Worm (Caenorhabditis elegans) whole organism, L4 larva: Measurements from ENCODE around the gene Y48B6A.1.

Source experiments
- Y75B8A.6 ChIP-seq: fragments of 200-800 bp; sonication (Bioruptor generic); IDR thresholded peaks from 2 replicates; pipeline ENCODE4 v1.3.6; 2022; ENCODE audit warnings: missing genetic modification reagents, missing genetic modification characterization, missing compliant biosample characterization
- aha-1 ChIP-seq: fragments of 150-350 bp; peaks from one replicate; lab custom pipeline; 2014; ENCODE audit warnings: missing biosample characterization, missing genetic modification characterization
- aly-2 ChIP-seq: sonication (generic microtip); optimal IDR thresholded peaks from 2 replicates; lab custom pipeline; 2018; ENCODE audit warnings: missing biosample characterization, missing genetic modification characterization
- arid-1 ChIP-seq: fragments of 200-800 bp; sonication (Bioruptor generic); conservative IDR thresholded peaks from 2 replicates; pipeline ENCODE4 v1.3.6; 2022; ENCODE audit warnings: missing genetic modification reagents, missing genetic modification characterization, missing compliant biosample characterization
- ceh-20 ChIP-seq: fragments of 200-800 bp; sonication (Bioruptor generic); IDR thresholded peaks from 2 replicates; pipeline ENCODE4 v1.3.6; 2022; ENCODE audit warnings: missing genetic modification reagents, missing genetic modification characterization, missing compliant biosample characterization
- ceh-44 ChIP-seq: fragments of 200-800 bp; sonication (Bioruptor generic); IDR thresholded peaks from 2 replicates; pipeline ENCODE4 v1.3.6; 2022; ENCODE audit warnings: missing genetic modification reagents, missing genetic modification characterization, missing compliant biosample characterization
- cey-2 ChIP-seq: sonication (generic microtip); optimal IDR thresholded peaks from 3 replicates; lab custom pipeline; 2017; ENCODE audit warnings: missing genetic modification characterization, mild to moderate bottlenecking, missing compliant biosample characterization, antibody characterized with exemption, borderline replicate concordance; ENCODE audit not compliant: insufficient read depth
- daf-12 ChIP-seq: fragments of 150-350 bp; optimal IDR thresholded peaks from 2 replicates; lab custom pipeline; 2014; ENCODE audit warnings: missing biosample characterization, missing genetic modification reagents, missing genetic modification characterization
- dmd-6 ChIP-seq: fragments of 200-800 bp; sonication (Bioruptor generic); IDR thresholded peaks from 2 replicates; pipeline ENCODE4 v1.3.6; 2022; ENCODE audit warnings: missing genetic modification reagents, missing genetic modification characterization, missing compliant biosample characterization
- dmd-8 ChIP-seq: fragments of 200-800 bp; sonication (Bioruptor generic); IDR thresholded peaks from 2 replicates; pipeline ENCODE4 v1.3.6; 2022; ENCODE audit warnings: missing genetic modification characterization, missing compliant biosample characterization
- dmd-9 ChIP-seq: fragments of 200-800 bp; sonication (Bioruptor generic); IDR thresholded peaks from 2 replicates; pipeline ENCODE4 v1.3.6; 2022; ENCODE audit warnings: missing genetic modification reagents, missing genetic modification characterization, missing compliant biosample characterization
- dpl-1 ChIP-seq: fragments of 150-350 bp; optimal IDR thresholded peaks from 2 replicates; lab custom pipeline; 2014; ENCODE audit warnings: missing biosample characterization, missing genetic modification reagents, missing genetic modification characterization
- hif-1 ChIP-seq, 2 experiments: sonication (generic microtip); optimal IDR thresholded peaks; 2 replicates each; lab custom pipeline; 2016 to 2017; ENCODE audit warnings: missing compliant biosample characterization in 2 of 2, missing genetic modification characterization in 2 of 2, missing genetic modification reagents in 2 of 2, missing genotype in 2 of 2, mild to moderate bottlenecking in 1 of 2
- hlh-30 ChIP-seq: sonication (generic microtip); optimal IDR thresholded peaks from 2 replicates; lab custom pipeline; 2017; ENCODE audit warnings: antibody characterized with exemption, mild to moderate bottlenecking, missing genetic modification characterization, missing compliant biosample characterization; ENCODE audit not compliant: insufficient read depth
- lim-7 ChIP-seq: fragments of 200-800 bp; sonication (Bioruptor generic); IDR thresholded peaks from 2 replicates; pipeline ENCODE4 v1.3.6; 2022; ENCODE audit warnings: missing genetic modification characterization, missing compliant biosample characterization
- lin-15B ChIP-seq: fragments of 150-350 bp; sonication (generic microtip); optimal IDR thresholded peaks from 3 replicates; lab custom pipeline; 2014; ENCODE audit warnings: missing biosample characterization, missing genetic modification characterization
- lin-29 ChIP-seq: fragments of 200-800 bp; sonication (Bioruptor generic); IDR thresholded peaks from 2 replicates; pipeline ENCODE4 v1.3.6; 2022; ENCODE audit warnings: missing genetic modification reagents, missing genetic modification characterization, missing compliant biosample characterization
- mdt-29 ChIP-seq: fragments of 200-800 bp; sonication (Bioruptor generic); IDR thresholded peaks from 2 replicates; pipeline ENCODE4 v1.3.6; 2022; ENCODE audit warnings: missing genetic modification reagents, missing genetic modification characterization, missing compliant biosample characterization
- mes-2 ChIP-seq: sonication (generic microtip); optimal IDR thresholded peaks from 2 replicates; lab custom pipeline; 2016; ENCODE audit warnings: missing genotype, mild to moderate bottlenecking, missing genetic modification characterization, missing compliant biosample characterization; ENCODE audit not compliant: poor library complexity, severe bottlenecking
- nhr-10 ChIP-seq: fragments of 150-350 bp; optimal IDR thresholded peaks from 2 replicates; lab custom pipeline; 2014; ENCODE audit warnings: missing biosample characterization, missing genetic modification characterization
- pha-4 ChIP-seq, 2 experiments: fragments of 150-350 bp in 1 of 2; fragments of 200-800 bp in 1 of 2; sonication (Bioruptor generic) in 1 of 2; IDR thresholded peaks in 1 of 2; optimal IDR thresholded peaks in 1 of 2; 2 replicates each; pipeline versions ENCODE4 v1.3.6 to Lab custom; 2014 to 2022; ENCODE audit warnings: missing genetic modification characterization in 2 of 2, missing genetic modification reagents in 2 of 2, missing biosample characterization in 1 of 2, missing compliant biosample characterization in 1 of 2
- php-3 ChIP-seq: fragments of 200-800 bp; sonication (Bioruptor generic); IDR thresholded peaks from 2 replicates; pipeline ENCODE4 v1.3.6; 2022; ENCODE audit warnings: missing genetic modification reagents, missing genetic modification characterization, missing compliant biosample characterization
- set-16 ChIP-seq: fragments of 200-800 bp; sonication (Bioruptor generic); IDR thresholded peaks from 2 replicates; pipeline ENCODE4 v1.3.6; 2022; ENCODE audit warnings: missing genetic modification reagents, missing genetic modification characterization, missing compliant biosample characterization
- spr-3 ChIP-seq: fragments of 200-800 bp; sonication (Bioruptor generic); optimal IDR thresholded peaks from 2 replicates; lab custom pipeline; 2018; ENCODE audit warnings: mild to moderate bottlenecking, missing genetic modification characterization, missing compliant biosample characterization
- tag-97 ChIP-seq: fragments of 200-800 bp; sonication (Bioruptor generic); IDR thresholded peaks from 2 replicates; pipeline ENCODE4 v1.3.6; 2022; ENCODE audit warnings: missing genetic modification characterization, missing compliant biosample characterization
- unc-130 ChIP-seq: sonication (generic microtip); optimal IDR thresholded peaks from 2 replicates; lab custom pipeline; 2016; ENCODE audit warnings: missing genetic modification reagents, missing genetic modification characterization, missing compliant biosample characterization
- unc-62 ChIP-seq, 3 experiments: fragments of 150-350 bp in 1 of 3; sonication (generic microtip); optimal IDR thresholded peaks in 2 of 3; peaks in 1 of 3; 1 replicate in 1 of 3; 2 replicates in 2 of 3; lab custom pipeline; 2014 to 2017; ENCODE audit warnings: missing biosample characterization in 3 of 3, missing genetic modification characterization in 3 of 3, missing genetic modification reagents in 3 of 3, missing genotype in 1 of 3
- vab-7 ChIP-seq: fragments of 200-800 bp; sonication (Bioruptor generic); IDR thresholded peaks from 2 replicates; pipeline ENCODE4 v1.3.6; 2022; ENCODE audit warnings: missing genetic modification reagents, missing genetic modification characterization, missing compliant biosample characterization
- zip-2 ChIP-seq: fragments of 150-350 bp; optimal IDR thresholded peaks from 2 replicates; lab custom pipeline; 2014; ENCODE audit warnings: missing biosample characterization, missing genetic modification characterization

Gene Y48B6A.1

DNA sequence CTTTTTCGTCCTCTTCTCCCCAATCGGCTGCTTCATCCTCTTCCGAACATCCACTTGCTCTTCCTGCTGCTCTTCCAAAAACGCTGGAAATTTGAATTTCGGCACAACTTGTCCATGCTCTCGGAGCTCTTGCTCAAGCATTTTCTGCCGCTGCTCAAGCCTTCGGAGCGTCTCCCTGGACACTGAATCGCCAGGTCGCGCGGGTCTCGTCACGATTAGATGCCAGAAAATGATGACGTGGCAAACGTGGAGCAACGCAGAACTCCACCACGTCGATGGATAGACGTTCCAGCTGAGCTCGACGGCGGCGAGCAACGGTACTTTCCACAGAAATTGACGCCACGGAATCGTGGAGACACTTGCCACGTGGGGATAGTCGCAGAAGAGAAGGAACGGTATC is 25.0 kb downstream of the Y48B6A.1 start:
- TF ChIP-seq hif-1 (tag; optimal IDR thresholded peaks at IDR 0.05; lab: Kevin White, UChicago) (no peak), set-16 (GFP tag; lab: Robert Waterston, UW) (peak; percentile 65; the same call in 1 of the 2 replicates), aha-1 (tag; lab: Kevin White, UChicago) (peak; percentile 27)

DNA sequence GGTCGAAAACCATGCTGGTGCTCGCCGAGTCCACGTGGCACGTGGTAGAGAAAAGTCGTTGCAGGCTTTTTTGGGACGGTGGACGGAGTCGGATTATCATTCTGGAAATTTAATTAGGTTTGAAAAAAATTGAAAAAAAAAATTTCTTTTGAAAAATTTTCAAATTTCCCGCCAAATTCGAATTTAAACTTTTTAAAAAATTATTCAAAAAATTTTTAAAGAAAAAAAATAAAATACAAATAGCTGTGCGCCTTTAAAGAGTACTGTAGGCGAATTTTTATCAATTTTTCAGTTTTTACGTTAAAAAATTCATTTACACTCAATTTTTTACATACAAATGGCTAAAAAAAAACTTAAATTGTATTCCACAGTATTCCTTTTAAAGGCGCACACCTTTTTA is 27.3 kb downstream of the Y48B6A.1 start, which contains the start of gene K09E4.3:
TSS of gene K09E4.3 (minus strand) at position 101 of the 400 bp plus-strand sequence.
- 0 out of 2 replicates have a peak, but pooled peaks have one; percentile 0 for TF ChIP-seq set-16 (GFP tag; lab: Robert Waterston, UW)
- peak in 1 of 2 experiments; percentile 27 for TF ChIP-seq unc-62 (GFP tag; optimal IDR thresholded peaks at IDR 0.05 in 1 of 2; lab: Kevin White, UChicago)
- no peak for TF ChIP-seq unc-62 (tag; optimal IDR thresholded peaks at IDR 0.05; lab: Kevin White, UChicago)
- TF ChIP-seq dmd-6 (GFP tag; lab: Robert Waterston, UW): no peak

DNA sequence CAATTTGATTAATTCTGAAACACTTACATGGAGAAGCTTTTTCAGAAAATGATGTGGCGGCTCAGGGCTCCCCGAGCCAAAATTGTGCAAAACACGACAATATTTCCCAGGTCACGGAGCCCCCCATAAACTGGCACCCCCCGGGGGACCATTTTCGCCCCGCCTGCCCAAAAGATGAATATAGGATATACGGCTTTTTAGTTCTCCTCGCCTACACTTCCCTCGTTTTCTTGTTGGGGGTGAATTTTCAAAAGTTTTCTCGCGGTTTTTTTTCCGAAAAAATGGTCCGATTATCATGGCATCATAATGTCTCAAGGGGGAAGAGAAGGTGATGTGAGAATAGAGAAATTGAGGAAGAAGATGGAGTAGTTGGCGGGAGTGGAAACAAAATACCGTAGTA is 32.1 kb downstream of the Y48B6A.1 start, which contains the start of gene K09E4.4:
TSS of gene K09E4.4 (minus strand) at position 101 of the 400 bp plus-strand sequence.
- TF ChIP-seq ceh-20: peak; percentile 18; the same call in 1 of the 2 replicates
- TF ChIP-seq aha-1 (tag; lab: Kevin White, UChicago): peak; percentile 45
- TF ChIP-seq spr-3: no peak
- no peak for TF ChIP-seq daf-12 (tag; lab: Kevin White, UChicago)
- 0 out of 2 replicates have a peak, but pooled peaks have one; percentile 31 for TF ChIP-seq vab-7 (GFP tag; lab: Robert Waterston, UW)

DNA sequence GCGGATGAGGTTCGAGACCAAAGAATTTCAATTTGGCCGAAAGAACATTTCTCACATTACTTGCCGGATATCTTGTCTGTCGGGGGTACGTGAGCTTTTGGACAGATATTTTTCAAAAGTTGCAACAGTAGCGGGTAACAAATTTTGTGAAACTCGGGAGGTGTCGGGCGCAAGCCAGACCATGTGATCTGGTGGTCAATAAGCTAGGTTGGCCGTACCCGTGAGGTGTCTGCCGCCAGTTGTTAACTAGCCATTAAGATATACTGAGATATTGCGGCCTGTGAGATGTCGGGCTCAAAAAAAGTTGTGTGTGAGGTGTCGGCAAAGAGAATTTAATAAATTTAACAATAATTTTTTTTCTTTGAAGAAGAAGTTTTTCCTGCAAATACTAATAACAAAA is 35.8 kb downstream of the Y48B6A.1 start:
- TF ChIP-seq set-16 (GFP tag; lab: Robert Waterston, UW) (no peak), tag-97 (GFP tag; lab: Robert Waterston, UW) (no peak), Y75B8A.6 (GFP tag; lab: Robert Waterston, UW) (no peak), lin-15B (tag; lab: Kevin White, UChicago) (no peak), ceh-44 (no peak), aly-2 (tag; lab: Kevin White, UChicago) (no peak), lim-7 (GFP tag; lab: Robert Waterston, UW) (no peak), dmd-9 (GFP tag; lab: Robert Waterston, UW) (no peak), hlh-30 (tag; lab: Kevin White, UChicago) (no peak), arid-1 (GFP tag; lab: Robert Waterston, UW) (no peak), dmd-8 (GFP tag; lab: Robert Waterston, UW) (no peak), zip-2 (tag; lab: Kevin White, UChicago) (no peak), unc-130 (no peak), dpl-1 (GFP tag; lab: Kevin White, UChicago) (no peak), nhr-10 (no peak), php-3 (GFP tag; lab: Robert Waterston, UW) (no peak), cey-2 (tag; lab: Kevin White, UChicago) (no peak), mdt-29 (GFP tag; lab: Robert Waterston, UW) (no peak)

DNA sequence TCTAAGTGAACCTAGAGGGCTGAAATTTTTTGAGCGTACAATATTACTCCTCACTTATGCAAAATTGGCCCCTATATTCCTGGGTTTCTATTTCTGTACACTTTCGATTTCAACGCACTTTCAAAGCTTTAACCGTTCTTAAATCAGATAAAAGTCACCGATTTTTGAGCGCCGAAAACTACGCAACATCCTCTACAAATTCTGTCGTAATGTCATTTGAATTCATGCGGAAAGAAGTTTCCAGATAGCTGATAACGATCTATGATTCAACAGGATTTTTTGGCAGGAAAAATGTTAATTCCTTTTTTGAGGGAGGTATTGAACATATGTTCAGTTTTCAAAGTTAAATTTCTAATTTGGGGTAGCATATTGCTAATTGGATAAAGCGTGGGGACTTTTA is 41.3 kb downstream of the Y48B6A.1 start:
- peak; percentile 79 for TF ChIP-seq aha-1 (tag; lab: Kevin White, UChicago)
- TF ChIP-seq lin-29 (GFP tag; lab: Robert Waterston, UW): no peak

DNA sequence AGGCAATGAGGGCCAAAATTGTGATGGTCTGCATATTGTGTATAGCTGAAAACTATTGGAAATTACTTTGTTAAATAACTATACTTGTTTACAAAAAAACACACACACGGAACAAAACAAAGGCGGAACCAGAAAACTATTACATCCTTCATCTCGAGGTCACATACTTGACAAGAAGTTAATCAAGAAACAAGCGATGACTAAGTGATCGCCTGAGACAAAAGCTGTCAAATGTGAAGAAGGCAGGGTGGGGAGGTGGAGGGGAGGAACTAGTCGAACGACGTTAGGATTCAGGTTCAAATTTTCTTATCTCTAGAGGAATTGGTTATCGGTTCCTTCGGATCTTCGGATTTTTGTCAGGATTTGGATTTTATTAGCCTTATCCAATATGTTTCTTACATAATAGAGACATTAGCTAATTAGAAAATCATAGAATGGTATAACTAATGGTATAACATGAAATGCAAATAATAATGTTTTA is 44.9 kb downstream of the Y48B6A.1 start, which contains the start of gene cpg-7:
TSS of gene cpg-7 (minus strand) at position 51 of the 481 bp plus-strand sequence.
- TF ChIP-seq Y75B8A.6 (GFP tag; lab: Robert Waterston, UW) (no peak), lin-29 (GFP tag; lab: Robert Waterston, UW) (no peak), pha-4 (GFP tag; IDR thresholded peaks at IDR 0.05; lab: Robert Waterston, UW) (no peak), pha-4 (tag; optimal IDR thresholded peaks at IDR 0.05; lab: Kevin White, UChicago) (no peak), mes-2 (no peak)
